Worm (Caenorhabditis elegans) whole organism, L4 larva: ENCODE results near the gene K02E2.7.

Source experiments
- dve-1 ChIP-seq: sonication (generic microtip); optimal IDR thresholded peaks from 2 replicates; lab custom pipeline; 2017; ENCODE audit warnings: antibody characterized with exemption, mild to moderate bottlenecking, missing genetic modification characterization, missing compliant biosample characterization; ENCODE audit not compliant: insufficient read depth
- mdl-1 ChIP-seq, 2 experiments: fragments of 150-350 bp in 1 of 2; sonication (generic microtip) in 1 of 2; optimal IDR thresholded peaks; 2 replicates each; lab custom pipeline; 2014 to 2017; ENCODE audit warnings: missing biosample characterization in 2 of 2, missing genetic modification characterization in 2 of 2
- unc-62 ChIP-seq, 3 experiments: fragments of 150-350 bp in 1 of 3; sonication (generic microtip); optimal IDR thresholded peaks in 2 of 3; peaks in 1 of 3; 1 replicate in 1 of 3; 2 replicates in 2 of 3; lab custom pipeline; 2014 to 2017; ENCODE audit warnings: missing biosample characterization in 3 of 3, missing genetic modification characterization in 3 of 3, missing genetic modification reagents in 3 of 3, missing genotype in 1 of 3

DNA sequence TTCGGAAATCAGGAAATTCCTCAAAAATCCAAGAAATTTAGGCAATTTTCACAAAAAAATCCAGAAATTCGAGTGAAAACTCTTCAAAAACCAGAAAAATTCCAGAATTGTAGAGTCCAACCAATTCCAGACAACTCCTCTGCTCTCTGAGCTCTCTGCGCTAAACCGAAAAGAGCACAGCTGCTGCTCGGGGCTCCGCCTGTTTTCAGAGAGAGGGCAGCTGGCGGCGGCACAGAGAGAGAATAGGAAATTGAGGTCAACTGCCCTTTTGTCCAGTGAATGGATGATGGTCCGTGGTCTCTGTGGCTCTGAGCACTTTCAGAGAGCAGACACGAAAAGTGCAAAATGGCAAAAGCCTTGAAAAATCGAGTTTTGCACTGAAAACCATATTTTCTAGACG is 22.2 kb upstream of the K02E2.7 start:
- TF ChIP-seq mdl-1 (tag; optimal IDR thresholded peaks at IDR 0.05; lab: Kevin White, UChicago) (no peak), unc-62 (GFP tag; optimal IDR thresholded peaks at IDR 0.05 in 1 of 2; lab: Kevin White, UChicago) (no peak), unc-62 (tag; optimal IDR thresholded peaks at IDR 0.05; lab: Kevin White, UChicago) (no peak), dve-1 (tag; lab: Kevin White, UChicago) (no peak)
